Fruit fly (Drosophila melanogaster) whole organism, embryonic: ENCODE results near the gene CG14837.

Experiments used
- Abd-B ChIP-seq: fragments of 200-800 bp; sonication (Bioruptor generic); optimal IDR thresholded peaks from 2 replicates; lab custom pipeline; 2018; ENCODE audit warnings: missing biosample characterization, mild to moderate bottlenecking, missing genetic modification characterization, moderate library complexity
- Awh ChIP-seq: fragments of 200-800 bp; sonication (Bioruptor generic); IDR thresholded peaks from 2 replicates; pipeline ENCODE4, ENCODE4 v1.3.6; 2022; ENCODE audit warnings: missing biosample characterization, missing genetic modification characterization
- B-H2 ChIP-seq: fragments of 200-800 bp; sonication (Bioruptor generic); optimal IDR thresholded peaks from 2 replicates; lab custom pipeline; 2018; ENCODE audit warnings: missing biosample characterization, mild to moderate bottlenecking, missing genetic modification characterization
- CG10959 ChIP-seq: fragments of 200-800 bp; sonication (Bioruptor generic); IDR thresholded peaks from 2 replicates; pipeline ENCODE4 v1.3.6; 2022; ENCODE audit warnings: missing biosample characterization, missing genetic modification characterization
- CG12104 ChIP-seq: fragments of 200-800 bp; sonication (Bioruptor generic); optimal IDR thresholded peaks from 3 replicates; lab custom pipeline; 2016; ENCODE audit warnings: missing biosample characterization, missing genetic modification characterization
- CG12155 ChIP-seq: fragments of 200-800 bp; sonication (Bioruptor generic); optimal IDR thresholded peaks from 3 replicates; lab custom pipeline; 2016; ENCODE audit warnings: missing biosample characterization, missing genetic modification characterization
- CG12942 ChIP-seq: fragments of 200-800 bp; sonication (Bioruptor generic); optimal IDR thresholded peaks from 3 replicates; lab custom pipeline; 2016; ENCODE audit warnings: missing biosample characterization, missing genetic modification characterization
- CG15514 ChIP-seq: fragments of 200-800 bp; sonication (Bioruptor generic); optimal IDR thresholded peaks from 3 replicates; lab custom pipeline; 2017; ENCODE audit warnings: missing biosample characterization, missing genetic modification characterization, mild to moderate bottlenecking, moderate library complexity, missing genetic modification reagents
- CG17186 ChIP-seq: fragments of 200-800 bp; sonication (Bioruptor generic); optimal IDR thresholded peaks from 3 replicates; lab custom pipeline; 2017; ENCODE audit warnings: missing biosample characterization, missing genetic modification reagents, missing genetic modification characterization
- CG2116 ChIP-seq: fragments of 200-800 bp; sonication (Bioruptor generic); optimal IDR thresholded peaks from 3 replicates; lab custom pipeline; 2018; ENCODE audit warnings: missing biosample characterization, mild to moderate bottlenecking, missing genetic modification characterization
- CG3281 ChIP-seq: fragments of 200-800 bp; sonication (Bioruptor generic); optimal IDR thresholded peaks from 3 replicates; lab custom pipeline; 2017; ENCODE audit warnings: missing biosample characterization, mild to moderate bottlenecking, missing genetic modification characterization
- CG6683 ChIP-seq: fragments of 200-800 bp; sonication (Bioruptor generic); optimal IDR thresholded peaks from 2 replicates; lab custom pipeline; 2017; ENCODE audit warnings: missing biosample characterization, mild to moderate bottlenecking, missing genetic modification characterization, missing genetic modification reagents
- CG8089 ChIP-seq: fragments of 200-800 bp; sonication (Bioruptor generic); optimal IDR thresholded peaks from 3 replicates; lab custom pipeline; 2016; ENCODE audit warnings: missing biosample characterization, missing genetic modification characterization
- CoRest ChIP-seq: fragments of 200-800 bp; sonication (Bioruptor generic); optimal IDR thresholded peaks from 3 replicates; lab custom pipeline; 2018; ENCODE audit warnings: missing biosample characterization, mild to moderate bottlenecking, missing genetic modification characterization, moderate library complexity
- D ChIP-seq, 2 experiments: fragments of 200-800 bp in 1 of 2; fragments of >200 bp in 1 of 2; sonication (Bioruptor generic) in 1 of 2; optimal IDR thresholded peaks; 2 replicates in 1 of 2; 3 replicates in 1 of 2; lab custom pipeline; 2017; ENCODE audit warnings: mild to moderate bottlenecking in 1 of 2, missing biosample characterization in 1 of 2, missing genetic modification characterization in 1 of 2, missing genetic modification reagents in 1 of 2
- D19B ChIP-seq: fragments of 200-800 bp; sonication (Bioruptor generic); optimal IDR thresholded peaks from 2 replicates; lab custom pipeline; 2017; ENCODE audit warnings: missing biosample characterization, mild to moderate bottlenecking, missing genetic modification characterization
- Doc2 ChIP-seq: fragments of 200-800 bp; sonication (Bioruptor generic); IDR thresholded peaks from 2 replicates; pipeline ENCODE4 v1.3.6; 2022; ENCODE audit warnings: missing biosample characterization, missing genetic modification characterization
- Fer3 ChIP-seq: fragments of 200-800 bp; sonication (Bioruptor generic); optimal IDR thresholded peaks from 2 replicates; lab custom pipeline; 2018; ENCODE audit warnings: missing biosample characterization, mild to moderate bottlenecking, missing genetic modification characterization, moderate library complexity
- HLH3B ChIP-seq: fragments of 200-800 bp; sonication (Bioruptor generic); IDR thresholded peaks from 2 replicates; pipeline ENCODE4 v1.3.6; 2022; ENCODE audit warnings: missing biosample characterization, missing genetic modification characterization
- HmgD ChIP-seq: fragments of 200-800 bp; sonication (Bioruptor generic); optimal IDR thresholded peaks from 3 replicates; lab custom pipeline; 2016; ENCODE audit warnings: missing biosample characterization, missing genetic modification characterization
- Hmx ChIP-seq: fragments of 200-800 bp; sonication (Bioruptor generic); optimal IDR thresholded peaks from 2 replicates; lab custom pipeline; 2016; ENCODE audit warnings: missing biosample characterization, missing genetic modification characterization
- NC2α ChIP-seq: fragments of 200-800 bp; sonication (Bioruptor generic); optimal IDR thresholded peaks from 2 replicates; lab custom pipeline; 2016; ENCODE audit warnings: missing biosample characterization, missing genetic modification characterization
- NC2β ChIP-seq: fragments of 200-800 bp; sonication (Bioruptor generic); optimal IDR thresholded peaks from 2 replicates; lab custom pipeline; 2016; ENCODE audit warnings: missing biosample characterization, missing genetic modification characterization
- Optix ChIP-seq: fragments of 200-800 bp; sonication (Bioruptor generic); IDR thresholded peaks from 3 replicates; pipeline ENCODE4 v1.3.6; 2022; ENCODE audit warnings: missing biosample characterization, missing genetic modification characterization
- Sox102F ChIP-seq: fragments of 200-800 bp; sonication (Bioruptor generic); optimal IDR thresholded peaks from 2 replicates; lab custom pipeline; 2018; ENCODE audit warnings: missing biosample characterization, mild to moderate bottlenecking, missing genetic modification characterization, moderate library complexity
- Spps ChIP-seq: fragments of 200-800 bp; sonication (Bioruptor generic); optimal IDR thresholded peaks from 2 replicates; lab custom pipeline; 2018; ENCODE audit warnings: missing biosample characterization, mild to moderate bottlenecking, missing genetic modification characterization
- Sry-δ ChIP-seq: fragments of 200-800 bp; sonication (Bioruptor generic); optimal IDR thresholded peaks from 2 replicates; lab custom pipeline; 2016; ENCODE audit warnings: missing biosample characterization, missing genetic modification characterization
- Vsx1 ChIP-seq: fragments of 200-800 bp; sonication (Bioruptor generic); optimal IDR thresholded peaks from 2 replicates; lab custom pipeline; 2017; ENCODE audit warnings: missing biosample characterization, mild to moderate bottlenecking, missing genetic modification characterization, missing genetic modification reagents
- Xrp1 ChIP-seq: fragments of 200-800 bp; sonication (Bioruptor generic); IDR thresholded peaks from 2 replicates; pipeline ENCODE4 v1.3.6; 2022; ENCODE audit warnings: missing biosample characterization, missing genetic modification characterization
- ab ChIP-seq: fragments of 200-800 bp; sonication (Bioruptor generic); optimal IDR thresholded peaks from 2 replicates; lab custom pipeline; 2016; ENCODE audit warnings: missing biosample characterization, missing genetic modification characterization
- abd-A ChIP-seq: fragments of 200-800 bp; sonication (Bioruptor generic); optimal IDR thresholded peaks from 3 replicates; lab custom pipeline; 2019; ENCODE audit warnings: missing biosample characterization, mild to moderate bottlenecking, missing genetic modification characterization, moderate library complexity
- aop ChIP-seq: fragments of 200-800 bp; sonication (Bioruptor generic); IDR thresholded peaks from 2 replicates; pipeline ENCODE4 v1.3.6; 2022; ENCODE audit warnings: missing biosample characterization, missing genetic modification characterization
- ap ChIP-seq: fragments of 200-800 bp; sonication (Bioruptor generic); IDR thresholded peaks from 2 replicates; pipeline ENCODE4 v1.3.6; 2022; ENCODE audit warnings: missing biosample characterization, missing genetic modification characterization
- bowl ChIP-seq: fragments of 200-800 bp; sonication (Bioruptor generic); IDR thresholded peaks from 2 replicates; pipeline ENCODE4 v1.3.6; 2022; ENCODE audit warnings: missing biosample characterization, missing genetic modification characterization
- br ChIP-seq: fragments of >200 bp; optimal IDR thresholded peaks from 2 replicates; lab custom pipeline; 2017
- bsh ChIP-seq, 2 experiments: fragments of 200-800 bp; sonication (Bioruptor generic); optimal IDR thresholded peaks; 2 replicates each; lab custom pipeline; 2017 to 2018; ENCODE audit warnings: mild to moderate bottlenecking in 2 of 2, missing biosample characterization in 2 of 2, missing genetic modification characterization in 2 of 2, moderate library complexity in 1 of 2
- fd64A ChIP-seq: fragments of 200-800 bp; sonication (Bioruptor generic); optimal IDR thresholded peaks from 3 replicates; lab custom pipeline; 2018; ENCODE audit warnings: missing biosample characterization, mild to moderate bottlenecking, missing genetic modification characterization
- lbe ChIP-seq: fragments of 200-800 bp; sonication (Bioruptor generic); optimal IDR thresholded peaks from 2 replicates; lab custom pipeline; 2016; ENCODE audit warnings: missing biosample characterization, mild to moderate bottlenecking, missing genetic modification characterization
- lmd ChIP-seq: fragments of 200-800 bp; sonication (Bioruptor generic); IDR thresholded peaks from 2 replicates; pipeline ENCODE4 v1.3.6; 2022; ENCODE audit warnings: missing biosample characterization, missing genetic modification characterization
- lola ChIP-seq, 3 experiments: fragments of >200 bp in 2 of 3; fragments of 200-800 bp in 1 of 3; sonication (Bioruptor generic) in 1 of 3; optimal IDR thresholded peaks; 2 replicates each; lab custom pipeline; 2017 to 2019; ENCODE audit warnings: missing biosample characterization in 3 of 3, missing genetic modification characterization in 3 of 3, mild to moderate bottlenecking in 1 of 3, moderate library complexity in 1 of 3
- ranshi ChIP-seq: fragments of 200-800 bp; sonication (Bioruptor generic); IDR thresholded peaks from 2 replicates; pipeline ENCODE4 v1.3.6; 2022; ENCODE audit warnings: missing biosample characterization, missing genetic modification characterization
- repo ChIP-seq: fragments of 200-800 bp; sonication (Bioruptor generic); optimal IDR thresholded peaks from 2 replicates; lab custom pipeline; 2016; ENCODE audit warnings: missing biosample characterization, missing genetic modification characterization
- tap ChIP-seq: fragments of 200-800 bp; optimal IDR thresholded peaks from 3 replicates; lab custom pipeline; 2019; ENCODE audit warnings: missing biosample characterization, mild to moderate bottlenecking, missing genetic modification characterization, moderate library complexity
- trem ChIP-seq: fragments of 200-800 bp; optimal IDR thresholded peaks from 3 replicates; lab custom pipeline; 2019; ENCODE audit warnings: missing biosample characterization, mild to moderate bottlenecking, missing genetic modification characterization, moderate library complexity
- tup ChIP-seq: fragments of 200-800 bp; sonication (Bioruptor generic); optimal IDR thresholded peaks from 2 replicates; lab custom pipeline; 2016; ENCODE audit warnings: missing biosample characterization, mild to moderate bottlenecking, missing genetic modification characterization, moderate library complexity
- wdn ChIP-seq: fragments of 200-800 bp; sonication (Bioruptor generic); IDR thresholded peaks from 2 replicates; pipeline ENCODE4 v1.3.6; 2022; ENCODE audit warnings: missing biosample characterization, missing genetic modification characterization
- yki ChIP-seq: fragments of >200 bp; optimal IDR thresholded peaks from 3 replicates; lab custom pipeline; 2018
- z ChIP-seq: fragments of 200-800 bp; sonication (Bioruptor generic); IDR thresholded peaks from 3 replicates; pipeline ENCODE4 v1.3.6; 2022; ENCODE audit warnings: missing biosample characterization, missing genetic modification characterization
- zf30C ChIP-seq: fragments of 200-800 bp; sonication (Bioruptor generic); optimal IDR thresholded peaks from 3 replicates; lab custom pipeline; 2018; ENCODE audit warnings: missing biosample characterization, mild to moderate bottlenecking, missing genetic modification characterization

CG14837 gene

DNA sequence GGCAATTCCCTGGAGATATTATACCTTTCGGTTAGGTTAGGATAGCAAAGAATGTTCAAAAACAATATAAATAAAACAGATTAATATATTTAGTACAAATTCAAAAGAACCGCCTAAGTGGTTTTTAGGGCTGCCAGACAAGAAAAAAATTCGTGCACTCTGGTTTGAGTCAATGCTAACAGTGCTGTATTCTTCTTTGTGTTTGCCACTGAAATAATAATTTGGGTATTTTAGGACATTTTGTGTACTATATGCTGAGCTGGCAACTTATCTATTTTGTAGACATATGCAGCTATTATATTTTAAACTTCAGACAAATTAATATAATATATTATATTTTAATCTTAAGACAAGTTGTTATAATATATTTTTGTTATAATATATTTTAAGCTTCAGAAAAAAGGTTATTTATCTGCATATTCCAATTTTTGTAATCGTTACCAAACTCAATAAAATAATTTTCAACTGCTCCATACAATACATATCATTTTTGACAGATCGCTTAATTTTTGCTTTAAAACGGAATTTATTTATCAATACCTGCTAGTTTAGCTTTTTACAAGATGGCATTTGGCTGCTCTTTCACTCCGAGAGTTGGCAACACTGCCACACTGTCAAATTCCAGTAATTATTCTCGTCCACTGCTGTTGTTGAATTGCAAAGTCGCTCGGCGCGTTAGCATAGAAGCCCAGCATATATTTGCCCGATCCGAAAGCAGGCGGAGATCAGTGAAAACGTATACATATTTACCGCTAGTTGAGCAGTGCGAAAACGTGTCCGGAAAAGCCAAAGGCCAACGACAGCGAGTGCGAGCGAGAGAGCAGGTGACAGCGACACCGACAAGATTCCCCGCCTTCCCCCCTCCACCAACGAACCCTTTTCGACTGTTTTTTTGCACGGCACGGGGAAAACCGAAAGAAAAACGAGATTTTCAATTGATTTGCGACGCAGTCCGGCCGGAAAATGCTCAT lies 49.1 kb downstream of the CG14837 start, which contains the start of gene CG7546 (continued):
- TF ChIP-seq CG10959 (GFP tag; lab: Robert Waterston, UW): no peak
- TF ChIP-seq br (lab: Kevin White, UChicago): no peak
- TF ChIP-seq D19B (GFP tag; lab: Kevin White, UChicago): no peak
- TF ChIP-seq HLH3B (GFP tag; lab: Robert Waterston, UW): 0 out of 2 replicates have a peak, but pooled peaks have one; percentile 15
- peak; percentile 16 for TF ChIP-seq NC2β (GFP tag; lab: Kevin White, UChicago)
- TF ChIP-seq Optix (GFP tag; lab: Robert Waterston, UW): no peak
- no peak for TF ChIP-seq HmgD (GFP tag; lab: Kevin White, UChicago)
- TF ChIP-seq NC2α (GFP tag; lab: Kevin White, UChicago): no peak
- peak; percentile 26; the same call in 1 of the 2 replicates for TF ChIP-seq ranshi
- TF ChIP-seq Vsx1 (GFP tag; lab: Kevin White, UChicago): no peak
- TF ChIP-seq CG8089: no peak
- TF ChIP-seq tap (tag; lab: Kevin White, UChicago): no peak
- peak in 1 of 2 experiments; percentile 17 for TF ChIP-seq bsh (GFP tag; optimal IDR thresholded peaks at IDR 0.05; lab: Kevin White, UChicago)
- TF ChIP-seq Sry-δ (GFP tag; lab: Kevin White, UChicago): no peak
- no peak for TF ChIP-seq Doc2 (GFP tag; lab: Robert Waterston, UW)
- TF ChIP-seq CG17186 (GFP tag; lab: Kevin White, UChicago): no peak
- TF ChIP-seq lmd (GFP tag; lab: Robert Waterston, UW): peak; percentile 41; the same call in 1 of the 2 replicates
- no peak for TF ChIP-seq ab (GFP tag; lab: Kevin White, UChicago)
- peak; percentile 9 for TF ChIP-seq D (optimal IDR thresholded peaks at IDR 0.05; lab: Kevin White, UChicago)
- TF ChIP-seq D (GFP tag; optimal IDR thresholded peaks at IDR 0.05; lab: Kevin White, UChicago): no peak
- TF ChIP-seq Hmx (GFP tag; lab: Kevin White, UChicago): no peak
- peak; percentile 37 for TF ChIP-seq CG12155
- TF ChIP-seq bowl (GFP tag; lab: Robert Waterston, UW): no peak
- no peak for TF ChIP-seq tup (GFP tag; lab: Kevin White, UChicago)
- peak; percentile 50 for TF ChIP-seq CG12104
- peak; percentile 4 for TF ChIP-seq Fer3 (tag; lab: Kevin White, UChicago)
- TF ChIP-seq yki: no peak
- TF ChIP-seq CG6683 (GFP tag; lab: Kevin White, UChicago): no peak
- no peak for TF ChIP-seq Awh (GFP tag; lab: Robert Waterston, UW)
- TF ChIP-seq CG3281: peak; percentile 28
- TF ChIP-seq repo: no peak
- peak; percentile 72 for TF ChIP-seq CoRest (tag; lab: Kevin White, UChicago)
- TF ChIP-seq Abd-B (GFP tag; lab: Kevin White, UChicago): peak; percentile 28
- 0 out of 2 replicates have a peak, but pooled peaks have one; percentile 13 for TF ChIP-seq ap (GFP tag; lab: Robert Waterston, UW)
- TF ChIP-seq zf30C (GFP tag; lab: Kevin White, UChicago): peak; percentile 38
- peak; percentile 58 for TF ChIP-seq trem (tag; lab: Kevin White, UChicago)
- peak; percentile 17 for TF ChIP-seq CG12942 (GFP tag; lab: Kevin White, UChicago)
- TF ChIP-seq fd64A (GFP tag; lab: Kevin White, UChicago): no peak
- no peak for TF ChIP-seq wdn (GFP tag; lab: Robert Waterston, UW)
- no peak for TF ChIP-seq Sox102F (GFP tag; lab: Kevin White, UChicago)
- peak; percentile 96 for TF ChIP-seq CG2116 (GFP tag; lab: Kevin White, UChicago)
- no peak for TF ChIP-seq Spps (tag; lab: Kevin White, UChicago)
- TF ChIP-seq z (GFP tag; lab: Robert Waterston, UW): no peak
- no peak for TF ChIP-seq lbe (GFP tag; lab: Kevin White, UChicago)
- no peak for TF ChIP-seq B-H2 (GFP tag; lab: Kevin White, UChicago)
- TF ChIP-seq abd-A (tag; lab: Kevin White, UChicago): no peak
- TF ChIP-seq aop (GFP tag; lab: Robert Waterston, UW): no peak
- peak in 1 of 3 experiments; percentile 65 for TF ChIP-seq lola (GFP tag; optimal IDR thresholded peaks at IDR 0.05; lab: Kevin White, UChicago)
- TF ChIP-seq Xrp1 (GFP tag; lab: Robert Waterston, UW): no peak
- peak; percentile 20 for TF ChIP-seq CG15514
